Fruit fly (Drosophila melanogaster): ENCODE measurements around the gene Hsc70-4.

The Hsc70-4 gene

DNA sequence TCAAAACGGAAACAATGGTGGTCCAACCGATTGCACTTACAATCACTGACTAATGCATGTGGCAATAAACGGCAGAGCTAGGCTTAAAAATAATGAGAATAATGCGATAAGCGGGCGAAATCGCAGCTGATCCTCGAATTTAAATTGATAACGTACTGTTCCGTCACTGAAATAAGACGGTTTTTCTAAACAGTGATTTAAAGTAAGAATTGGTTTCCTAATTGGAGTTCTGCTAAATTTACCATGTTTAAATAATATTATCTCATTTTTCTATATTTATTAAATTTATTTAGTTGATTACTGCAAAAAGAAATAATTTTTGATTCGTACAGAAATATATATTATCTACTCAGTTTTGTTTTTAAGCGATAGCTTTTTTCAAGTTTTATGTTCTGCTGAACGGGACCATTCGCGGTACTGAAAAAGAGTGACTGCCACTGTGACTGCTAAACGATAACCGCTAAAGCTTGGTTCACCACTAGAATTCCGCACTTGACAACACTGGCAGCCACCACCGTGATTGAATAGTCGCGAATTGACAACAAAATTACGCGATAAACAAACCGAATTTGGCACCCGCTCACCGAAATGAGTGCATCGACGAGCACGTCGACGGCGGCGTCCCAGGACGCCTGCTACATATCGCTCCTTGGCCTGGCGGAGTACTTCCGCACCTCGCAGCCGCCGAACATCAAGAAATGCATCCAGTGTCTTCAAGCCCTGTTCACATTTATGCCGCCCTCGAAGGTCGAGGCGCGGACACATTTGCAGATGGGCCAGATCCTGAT is 33.6 kb upstream of the Hsc70-4 start, which contains the start of the genes Spn88Eb and Mau2 (continued):
- no peak for TF ChIP-seq CG2889 (GFP tag; IDR thresholded peaks at IDR 0.05)
- peak; percentile 72 for TF ChIP-seq unc-4 (GFP tag; IDR thresholded peaks at IDR 0.05; ENCODE audit: partially characterized antibody)
- TF ChIP-seq sqz (GFP tag; optimal IDR thresholded peaks at IDR 0.05) = no peak
- TF ChIP-seq kah (GFP tag; optimal IDR thresholded peaks at IDR 0.05) = peak; percentile 4
- TF ChIP-seq CG7745 (tag; optimal IDR thresholded peaks at IDR 0.05) = no peak
- TF ChIP-seq tio (GFP tag; optimal IDR thresholded peaks at IDR 0.05) = no peak
- TF ChIP-seq slou (GFP tag; optimal IDR thresholded peaks at IDR 0.05) = no peak
- TF ChIP-seq CG11085 (GFP tag; IDR thresholded peaks at IDR 0.05) = peak; percentile 76
- no peak for TF ChIP-seq CG8281 (tag; optimal IDR thresholded peaks at IDR 0.05)
- TF ChIP-seq Xbp1 (GFP tag; optimal IDR thresholded peaks at IDR 0.05) = peak; percentile 75
- no peak for TF ChIP-seq ham (GFP tag; IDR thresholded peaks at IDR 0.05)
- TF ChIP-seq CG11247 (GFP tag; IDR thresholded peaks at IDR 0.05) = peak; percentile 82
- peak; percentile 82 for TF ChIP-seq Ptx1 (GFP tag; IDR thresholded peaks at IDR 0.05)
- TF ChIP-seq slbo (GFP tag; IDR thresholded peaks at IDR 0.05) = peak; percentile 91
- TF ChIP-seq da (GFP tag; optimal IDR thresholded peaks at IDR 0.05) = no peak
- peak; percentile 29 for TF ChIP-seq CG33557 (GFP tag; optimal IDR thresholded peaks at IDR 0.05)
- TF ChIP-seq onecut (GFP tag; IDR thresholded peaks at IDR 0.05) = peak; percentile 57
- TF ChIP-seq CG2116 (GFP tag; optimal IDR thresholded peaks at IDR 0.05) = peak; percentile 58
- no peak for TF ChIP-seq jigr1 (GFP tag; IDR thresholded peaks at IDR 0.05)
- TF ChIP-seq Deaf1 (tag; optimal IDR thresholded peaks at IDR 0.05) = no peak
- TF ChIP-seq ewg (GFP tag; optimal IDR thresholded peaks at IDR 0.05) = peak; percentile 41
- peak; percentile 58 for TF ChIP-seq HmgZ (tag; optimal IDR thresholded peaks at IDR 0.05)
- TF ChIP-seq dati (GFP tag; IDR thresholded peaks at IDR 0.05) = no peak
- 0 out of 4 replicates have a peak, but pooled peaks have one; percentile 52 for TF ChIP-seq chinmo (GFP tag; IDR thresholded peaks at IDR 0.05; ENCODE audit: partially characterized antibody)
- TF ChIP-seq HmgD (GFP tag; optimal IDR thresholded peaks at IDR 0.05) = peak; percentile 64
- TF ChIP-seq kni (GFP tag; optimal IDR thresholded peaks at IDR 0.05) = no peak
- TF ChIP-seq lov (optimal IDR thresholded peaks at IDR 0.05) = no peak
- TF ChIP-seq lov (GFP tag; IDR thresholded peaks at IDR 0.05) = 0 out of 3 replicates have a peak, but pooled peaks have one; percentile 18
- peak; percentile 82 for TF ChIP-seq knrl (GFP tag; IDR thresholded peaks at IDR 0.05; ENCODE audit: partially characterized antibody)
- peak; percentile 67 for TF ChIP-seq YL-1 (GFP tag; optimal IDR thresholded peaks at IDR 0.05)
- TF ChIP-seq gsb (GFP tag; IDR thresholded peaks at IDR 0.05) = peak; percentile 47; the same call in 1 of the 2 replicates
- no peak for TF ChIP-seq CG9797 (GFP tag; optimal IDR thresholded peaks at IDR 0.05)
- no peak for TF ChIP-seq CG10959 (GFP tag; IDR thresholded peaks at IDR 0.05)
- peak; percentile 66 for TF ChIP-seq grau (tag; optimal IDR thresholded peaks at IDR 0.05)
- TF ChIP-seq fd96Cb (tag; optimal IDR thresholded peaks at IDR 0.05) = peak; percentile 28
- peak; percentile 13 for TF ChIP-seq CG18476 (GFP tag; optimal IDR thresholded peaks at IDR 0.05)
- TF ChIP-seq CG3281 (GFP tag; optimal IDR thresholded peaks at IDR 0.05) = peak; percentile 56
- peak; percentile 31 for TF ChIP-seq CG3407 (GFP tag; optimal IDR thresholded peaks at IDR 0.05)
- TF ChIP-seq CG17802 (tag; optimal IDR thresholded peaks at IDR 0.05) = peak; percentile 98
- TF ChIP-seq Blimp-1 (GFP tag; optimal IDR thresholded peaks at IDR 0.05) = no peak
- peak; percentile 67 for TF ChIP-seq Nf-YC (tag; optimal IDR thresholded peaks at IDR 0.05)
- peak; percentile 53; the same call in 1 of the 2 replicates for TF ChIP-seq CG17612 (GFP tag; IDR thresholded peaks at IDR 0.05)
- TF ChIP-seq CG2678 (tag; optimal IDR thresholded peaks at IDR 0.05) = no peak
- TF ChIP-seq MESR4 (GFP tag; optimal IDR thresholded peaks at IDR 0.05) = peak; percentile 67
- no peak for TF ChIP-seq zf30C (GFP tag; optimal IDR thresholded peaks at IDR 0.05)
- TF ChIP-seq Mrtf (GFP tag; IDR thresholded peaks at IDR 0.05) = peak; percentile 69; the same call in 2 of the 3 replicates
- no peak for TF ChIP-seq Hr78 (GFP tag; optimal IDR thresholded peaks at IDR 0.05)
- peak; percentile 70 for TF ChIP-seq CG14441 (GFP tag; IDR thresholded peaks at IDR 0.05)
- TF ChIP-seq CG7786 (GFP tag; optimal IDR thresholded peaks at IDR 0.05) = peak; percentile 64
